Fruit fly (Drosophila melanogaster): ENCODE data around the gene Nlp.
A peak's percentile ranks its signal among the peaks of the same experiment; 100 is the strongest.

Gene Nlp

dm6 chr3R:30058057-30058868 lies 53.7 kb downstream of the Nlp start, which contains the start of gene sima (continued):
- TF ChIP-seq Nf-YC (tag; optimal IDR thresholded peaks at IDR 0.05) (peak; percentile 50), sisA (GFP tag; IDR thresholded peaks at IDR 0.05) (no peak), gro (GFP tag; optimal IDR thresholded peaks at IDR 0.05) (no peak), z (GFP tag; IDR thresholded peaks at IDR 0.05) (no peak), sima (GFP tag; optimal IDR thresholded peaks at IDR 0.05) (no peak), schlank (tag; optimal IDR thresholded peaks at IDR 0.05) (no peak), sna (GFP tag; IDR thresholded peaks at IDR 0.05; ENCODE audit: partially characterized antibody) (no peak), Lpt (GFP tag; optimal IDR thresholded peaks at IDR 0.05) (no peak), CG8388 (GFP tag; optimal IDR thresholded peaks at IDR 0.05) (peak; percentile 44), CG8478 (optimal IDR thresholded peaks at IDR 0.05) (no peak), CG3847 (GFP tag; IDR thresholded peaks at IDR 0.05) (peak; percentile 26; the same call in 1 of the 2 replicates), CG31224 (GFP tag; IDR thresholded peaks at IDR 0.05) (0 out of 2 replicates have a peak, but pooled peaks have one; percentile 35), slbo (GFP tag; IDR thresholded peaks at IDR 0.05) (peak; percentile 77), D19B (GFP tag; optimal IDR thresholded peaks at IDR 0.05) (no peak), zen2 (GFP tag; IDR thresholded peaks at IDR 0.05; ENCODE audit: partially characterized antibody) (no peak), CG8089 (GFP tag; optimal IDR thresholded peaks at IDR 0.05) (no peak), CG6854 (GFP tag; optimal IDR thresholded peaks at IDR 0.05) (peak; percentile 27), sug (tag; optimal IDR thresholded peaks at IDR 0.05) (peak; percentile 32), CG10462 (GFP tag; optimal IDR thresholded peaks at IDR 0.05) (peak; percentile 91), Myb (GFP tag; optimal IDR thresholded peaks at IDR 0.05) (peak; percentile 88), CG15011 (GFP tag; optimal IDR thresholded peaks at IDR 0.05) (no peak), CG12659 (GFP tag; optimal IDR thresholded peaks at IDR 0.05) (peak; percentile 61), CG17912 (GFP tag; optimal IDR thresholded peaks at IDR 0.05) (no peak), Trl (optimal IDR thresholded peaks at IDR 0.05) (no peak), Trl (GFP tag; optimal IDR thresholded peaks at IDR 0.05) (peak; percentile 35), jigr1 (GFP tag; IDR thresholded peaks at IDR 0.05) (no peak), CHES-1-like (GFP tag; optimal IDR thresholded peaks at IDR 0.05) (no peak), CG34422 (GFP tag; IDR thresholded peaks at IDR 0.05) (peak; percentile 12; the same call in 1 of the 3 replicates), dan (GFP tag; IDR thresholded peaks at IDR 0.05) (no peak), CG2678 (tag; optimal IDR thresholded peaks at IDR 0.05) (peak; percentile 28), Ets97D (GFP tag; optimal IDR thresholded peaks at IDR 0.05) (peak; percentile 69), hb (GFP tag; IDR thresholded peaks at IDR 0.05; ENCODE audit: partially characterized antibody) (no peak), CG7839 (tag; optimal IDR thresholded peaks at IDR 0.05) (peak; percentile 47), crp (GFP tag; optimal IDR thresholded peaks at IDR 0.05) (peak in 1 of 2 experiments; percentile 64), Awh (GFP tag; IDR thresholded peaks at IDR 0.05) (no peak), stc (GFP tag; IDR thresholded peaks at IDR 0.05) (0 out of 2 replicates have a peak, but pooled peaks have one; percentile 17), luna (GFP tag; optimal IDR thresholded peaks at IDR 0.05) (peak; percentile 1), Hr39 (optimal IDR thresholded peaks at IDR 0.05) (no peak), CG8290 (GFP tag; optimal IDR thresholded peaks at IDR 0.05) (no peak), CG8290 (tag; optimal IDR thresholded peaks at IDR 0.05) (peak in 1 of 2 experiments; percentile 66), zfh1 (GFP tag; IDR thresholded peaks at IDR 0.05) (0 out of 3 replicates have a peak, but pooled peaks have one; percentile 32), bsh (GFP tag; optimal IDR thresholded peaks at IDR 0.05) (no peak), Hmx (GFP tag; optimal IDR thresholded peaks at IDR 0.05) (no peak), fu2 (GFP tag; optimal IDR thresholded peaks at IDR 0.05) (no peak), Adf1 (GFP tag; IDR thresholded peaks at IDR 0.05) (peak; percentile 24; the same call in 1 of the 2 replicates), tin (GFP tag; optimal IDR thresholded peaks at IDR 0.05) (peak; percentile 17), yki (optimal IDR thresholded peaks at IDR 0.05) (no peak), CG3726 (GFP tag; IDR thresholded peaks at IDR 0.05) (no peak), tap (tag; optimal IDR thresholded peaks at IDR 0.05) (peak; percentile 3), bowl (GFP tag; IDR thresholded peaks at IDR 0.05) (no peak), CG17802 (tag; optimal IDR thresholded peaks at IDR 0.05) (no peak)

Data from whole organism, embryonic.